Worm (Caenorhabditis elegans) whole organism, young adult: ENCODE results near the gene nhr-26.
A peak's percentile ranks its signal among the peaks of the same experiment; 100 is the strongest.

Experiments
- B0019.2 ChIP-seq: fragments of 200-800 bp; sonication (Bioruptor generic); conservative IDR thresholded peaks from 2 replicates; pipeline ENCODE4 v1.3.6; 2022; ENCODE audit warnings: missing genetic modification reagents, missing genetic modification characterization, missing compliant biosample characterization
- C06A6.2 ChIP-seq: fragments of 200-800 bp; sonication (Bioruptor generic); conservative IDR thresholded peaks from 2 replicates; pipeline ENCODE4 v1.3.6; 2022; ENCODE audit warnings: missing genetic modification characterization, missing compliant biosample characterization
- F23B12.7 ChIP-seq: sonication (generic microtip); optimal IDR thresholded peaks from 2 replicates; lab custom pipeline; 2017; ENCODE audit warnings: missing genetic modification characterization, mild to moderate bottlenecking, missing compliant biosample characterization, antibody characterized with exemption, moderate library complexity; ENCODE audit not compliant: insufficient read depth
- F39B2.1 ChIP-seq: fragments of 200-800 bp; sonication (Bioruptor generic); IDR thresholded peaks from 2 replicates; pipeline ENCODE4 v1.3.6; 2022; ENCODE audit warnings: missing genetic modification reagents, missing genetic modification characterization, missing compliant biosample characterization
- F57C9.4 ChIP-seq: sonication (generic microtip); optimal IDR thresholded peaks from 2 replicates; lab custom pipeline; 2017; ENCODE audit warnings: mild to moderate bottlenecking, missing genetic modification characterization, missing compliant biosample characterization
- K11D2.4 ChIP-seq: fragments of 200-800 bp; sonication (Bioruptor generic); IDR thresholded peaks from 2 replicates; pipeline ENCODE4 v1.3.6; 2022; ENCODE audit warnings: missing genetic modification reagents, missing genetic modification characterization, missing compliant biosample characterization
- T07F8.4 ChIP-seq: sonication (generic microtip); optimal IDR thresholded peaks from 2 replicates; lab custom pipeline; 2016; ENCODE audit warnings: mild to moderate bottlenecking, missing genetic modification characterization, moderate library complexity, missing compliant biosample characterization
- Y53G8AR.9 ChIP-seq: fragments of 200-800 bp; sonication (Bioruptor generic); conservative IDR thresholded peaks from 2 replicates; pipeline ENCODE4 v1.3.6; 2022; ENCODE audit warnings: missing genetic modification reagents, missing genetic modification characterization, missing compliant biosample characterization
- Y79H2A.3 ChIP-seq: fragments of 200-800 bp; sonication (Bioruptor generic); conservative IDR thresholded peaks from 2 replicates; pipeline ENCODE4 v1.3.6; 2022; ENCODE audit warnings: missing genetic modification reagents, missing genetic modification characterization, missing compliant biosample characterization
- Y95B8A.8 ChIP-seq: fragments of 200-800 bp; sonication (Bioruptor generic); IDR thresholded peaks from 2 replicates; pipeline ENCODE4 v1.3.6; 2022; ENCODE audit warnings: missing genetic modification reagents, missing genetic modification characterization, missing compliant biosample characterization
- ZK185.1 ChIP-seq: sonication (generic microtip); optimal IDR thresholded peaks from 2 replicates; lab custom pipeline; 2016; ENCODE audit warnings: mild to moderate bottlenecking, missing genetic modification characterization, missing compliant biosample characterization; ENCODE audit not compliant: poor library complexity, severe bottlenecking
- akir-1 ChIP-seq: fragments of 200-800 bp; sonication (Bioruptor generic); optimal IDR thresholded peaks from 2 replicates; lab custom pipeline; 2018; ENCODE audit warnings: mild to moderate bottlenecking, missing genetic modification characterization, moderate library complexity, missing compliant biosample characterization
- ama-1 ChIP-seq, 3 experiments: fragments of 150-350 bp in 1 of 3; sonication (generic microtip) in 2 of 3; optimal IDR thresholded peaks; 2 replicates each; lab custom pipeline; 2014 to 2018; ENCODE audit warnings: missing biosample characterization in 2 of 3, missing genetic modification characterization in 2 of 3, missing genetic modification reagents in 2 of 3
- aptf-3 ChIP-seq: fragments of 200-800 bp; sonication (Bioruptor generic); IDR thresholded peaks from 2 replicates; pipeline ENCODE4 v1.3.6; 2022; ENCODE audit warnings: missing genetic modification characterization, missing compliant biosample characterization
- athp-1 ChIP-seq: sonication (generic microtip); optimal IDR thresholded peaks from 2 replicates; lab custom pipeline; 2017; ENCODE audit warnings: mild to moderate bottlenecking, missing genetic modification characterization, missing compliant biosample characterization
- attf-6 ChIP-seq: fragments of 200-800 bp; sonication (Bioruptor generic); IDR thresholded peaks from 2 replicates; pipeline ENCODE4 v1.3.6; 2022; ENCODE audit warnings: missing genetic modification reagents, missing genetic modification characterization, missing compliant biosample characterization
- bed-1 ChIP-seq: fragments of 200-800 bp; sonication (Bioruptor generic); IDR thresholded peaks from 2 replicates; pipeline ENCODE4 v1.3.6; 2022; ENCODE audit warnings: missing genetic modification reagents, missing genetic modification characterization, missing compliant biosample characterization
- bed-2 ChIP-seq: fragments of 200-800 bp; sonication (Bioruptor generic); IDR thresholded peaks from 2 replicates; pipeline ENCODE4 v1.3.6; 2022; ENCODE audit warnings: missing genetic modification reagents, missing genetic modification characterization, missing compliant biosample characterization
- cebp-1 ChIP-seq, 2 experiments: fragments of 200-800 bp in 1 of 2; sonication (Bioruptor generic) in 1 of 2; sonication (generic microtip) in 1 of 2; IDR thresholded peaks in 1 of 2; optimal IDR thresholded peaks in 1 of 2; 2 replicates each; pipeline versions ENCODE4 v1.3.6 to Lab custom; 2017 to 2022; ENCODE audit warnings: missing compliant biosample characterization in 2 of 2, missing genetic modification characterization in 2 of 2, mild to moderate bottlenecking in 1 of 2, missing genetic modification reagents in 1 of 2, moderate library complexity in 1 of 2
- ceh-27 ChIP-seq: fragments of 200-800 bp; sonication (Bioruptor generic); optimal IDR thresholded peaks from 2 replicates; lab custom pipeline; 2018; ENCODE audit warnings: mild to moderate bottlenecking, missing genetic modification characterization, moderate library complexity, missing compliant biosample characterization
- ceh-58 ChIP-seq: fragments of 200-800 bp; sonication (Bioruptor generic); IDR thresholded peaks from 2 replicates; pipeline ENCODE4 v1.3.6; 2022; ENCODE audit warnings: missing genetic modification characterization, missing compliant biosample characterization
- dpl-1 ChIP-seq: fragments of 150-350 bp; optimal IDR thresholded peaks from 2 replicates; lab custom pipeline; 2014; ENCODE audit warnings: missing biosample characterization, missing genetic modification reagents, missing genetic modification characterization
- ekl-4 ChIP-seq: fragments of 200-800 bp; sonication (Bioruptor generic); IDR thresholded peaks from 2 replicates; pipeline ENCODE4 v1.3.6; 2022; ENCODE audit warnings: missing genetic modification reagents, missing genetic modification characterization, missing compliant biosample characterization
- hmg-1.2 ChIP-seq: fragments of 200-800 bp; sonication (Bioruptor generic); IDR thresholded peaks from 2 replicates; pipeline ENCODE4 v1.3.6; 2022; ENCODE audit warnings: missing genetic modification reagents, missing genetic modification characterization, missing compliant biosample characterization
- hmg-20 ChIP-seq: fragments of 200-800 bp; sonication (Bioruptor generic); IDR thresholded peaks from 2 replicates; pipeline ENCODE4 v1.3.6; 2022; ENCODE audit warnings: missing genetic modification reagents, missing genetic modification characterization, missing compliant biosample characterization
- let-526 ChIP-seq: fragments of 200-800 bp; sonication (Bioruptor generic); IDR thresholded peaks from 2 replicates; pipeline ENCODE4 v1.3.6; 2022; ENCODE audit warnings: missing genetic modification reagents, missing genetic modification characterization, missing compliant biosample characterization
- lin-35 ChIP-seq, 3 experiments: fragments of 150-350 bp in 2 of 3; sonication (generic microtip) in 1 of 3; optimal IDR thresholded peaks; 2 replicates each; lab custom pipeline; 2014 to 2018; ENCODE audit warnings: missing biosample characterization in 3 of 3, missing genetic modification characterization in 3 of 3, missing genetic modification reagents in 3 of 3
- lsy-27 ChIP-seq: sonication (generic microtip); optimal IDR thresholded peaks from 2 replicates; lab custom pipeline; 2017; ENCODE audit warnings: missing genetic modification characterization, mild to moderate bottlenecking, missing compliant biosample characterization, antibody characterized with exemption, missing genotype, borderline replicate concordance; ENCODE audit not compliant: insufficient read depth
- mxl-1 ChIP-seq: sonication (generic microtip); optimal IDR thresholded peaks from 2 replicates; lab custom pipeline; 2016; ENCODE audit warnings: missing genetic modification characterization, missing compliant biosample characterization
- nhr-179 ChIP-seq: sonication (generic microtip); optimal IDR thresholded peaks from 2 replicates; lab custom pipeline; 2016; ENCODE audit warnings: mild to moderate bottlenecking, missing genetic modification characterization, missing compliant biosample characterization
- nhr-27 ChIP-seq: fragments of 200-800 bp; sonication (Bioruptor generic); optimal IDR thresholded peaks from 2 replicates; lab custom pipeline; 2018; ENCODE audit warnings: mild to moderate bottlenecking, missing genetic modification characterization, moderate library complexity, missing compliant biosample characterization
- rcor-1 ChIP-seq: fragments of 200-800 bp; sonication (Bioruptor generic); IDR thresholded peaks from 2 replicates; pipeline ENCODE4 v1.3.6; 2022; ENCODE audit warnings: missing genetic modification reagents, missing genetic modification characterization, missing compliant biosample characterization
- repo-1 ChIP-seq: sonication (generic microtip); optimal IDR thresholded peaks from 2 replicates; lab custom pipeline; 2017; ENCODE audit warnings: mild to moderate bottlenecking, missing genetic modification characterization, missing compliant biosample characterization
- sea-2 ChIP-seq: fragments of 200-800 bp; sonication (Bioruptor generic); IDR thresholded peaks from 2 replicates; pipeline ENCODE4 v1.3.6; 2022; ENCODE audit warnings: missing genetic modification characterization, missing compliant biosample characterization
- snpc-1.3 ChIP-seq: sonication (generic microtip); optimal IDR thresholded peaks from 2 replicates; lab custom pipeline; 2017; ENCODE audit warnings: missing genetic modification characterization, mild to moderate bottlenecking, missing compliant biosample characterization, antibody characterized with exemption, moderate library complexity, missing genotype, missing genetic modification reagents; ENCODE audit not compliant: insufficient read depth
- snpc-3.4 ChIP-seq: sonication (generic microtip); optimal IDR thresholded peaks from 2 replicates; lab custom pipeline; 2017; ENCODE audit warnings: missing genetic modification characterization, mild to moderate bottlenecking, missing compliant biosample characterization, antibody characterized with exemption, moderate library complexity, missing genotype, missing genetic modification reagents
- snpc-4 ChIP-seq, 5 experiments: fragments of 150-350 bp in 1 of 5; sonication (generic microtip) in 4 of 5; optimal IDR thresholded peaks; 2 replicates each; lab custom pipeline; 2014 to 2018; ENCODE audit warnings: missing genetic modification characterization in 5 of 5, missing biosample characterization in 3 of 5, antibody characterized with exemption in 2 of 5, mild to moderate bottlenecking in 2 of 5, missing compliant biosample characterization in 2 of 5, missing genotype in 2 of 5, moderate library complexity in 2 of 5, missing genetic modification reagents in 1 of 5
- somi-1 ChIP-seq: fragments of 200-800 bp; sonication (Bioruptor generic); optimal IDR thresholded peaks from 2 replicates; lab custom pipeline; 2018; ENCODE audit warnings: mild to moderate bottlenecking, missing genetic modification characterization, missing compliant biosample characterization
- tbp1 ChIP-seq: fragments of 200-800 bp; sonication (Bioruptor generic); optimal IDR thresholded peaks from 2 replicates; lab custom pipeline; 2018; ENCODE audit warnings: mild to moderate bottlenecking, missing genetic modification characterization, missing compliant biosample characterization
- unc-130 ChIP-seq: sonication (generic microtip); optimal IDR thresholded peaks from 2 replicates; lab custom pipeline; 2016; ENCODE audit warnings: missing genetic modification reagents, missing genetic modification characterization, missing compliant biosample characterization
- xnd-1 ChIP-seq: sonication (generic microtip); optimal IDR thresholded peaks from 2 replicates; lab custom pipeline; 2016; ENCODE audit warnings: missing genotype, missing genetic modification reagents, missing genetic modification characterization, missing compliant biosample characterization
- zfh-2 ChIP-seq: fragments of 200-800 bp; sonication (Bioruptor generic); conservative IDR thresholded peaks from 2 replicates; pipeline ENCODE4 v1.3.6; 2022; ENCODE audit warnings: missing genetic modification reagents, missing genetic modification characterization, missing compliant biosample characterization
- ztf-18 ChIP-seq: sonication (generic microtip); optimal IDR thresholded peaks from 2 replicates; lab custom pipeline; 2016; ENCODE audit warnings: missing genotype, mild to moderate bottlenecking, missing genetic modification characterization, missing compliant biosample characterization
- ztf-22 ChIP-seq: fragments of 200-800 bp; sonication (Bioruptor generic); optimal IDR thresholded peaks from 2 replicates; lab custom pipeline; 2018; ENCODE audit warnings: mild to moderate bottlenecking, missing genetic modification characterization, moderate library complexity, missing compliant biosample characterization
- ztf-26 ChIP-seq: sonication (generic microtip); optimal IDR thresholded peaks from 2 replicates; lab custom pipeline; 2017; ENCODE audit warnings: missing genetic modification characterization, missing compliant biosample characterization
- ztf-3 ChIP-seq: fragments of 200-800 bp; sonication (Bioruptor generic); optimal IDR thresholded peaks from 2 replicates; lab custom pipeline; 2018; ENCODE audit warnings: mild to moderate bottlenecking, missing genetic modification characterization, missing compliant biosample characterization

nhr-26 gene

DNA sequence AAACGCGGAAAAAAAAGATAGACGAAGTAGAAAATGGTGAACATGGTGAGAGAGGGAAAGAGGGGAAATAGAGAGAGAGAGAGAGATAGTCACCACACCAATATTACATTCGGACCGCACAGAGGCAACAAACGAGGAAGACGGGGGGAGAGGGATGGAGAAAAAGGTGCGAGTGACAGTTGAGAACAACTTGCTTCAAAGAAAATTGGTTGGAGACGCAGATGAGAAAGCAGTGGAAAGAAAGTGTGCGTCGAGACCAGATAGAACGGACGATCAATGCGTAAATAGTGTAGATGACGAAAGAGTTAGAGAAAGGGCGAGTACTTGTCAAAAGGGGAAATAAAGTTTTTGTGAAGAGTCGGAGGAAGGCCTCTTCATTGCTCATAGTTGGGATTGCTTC is 29.9 kb downstream of the nhr-26 start (continued):
- TF ChIP-seq snpc-4 (GFP tag; optimal IDR thresholded peaks at IDR 0.05; lab: Kevin White, UChicago) (no peak), snpc-4 (tag; optimal IDR thresholded peaks at IDR 0.05; lab: Kevin White, UChicago) (peak in 3 of 4 experiments; percentile 18 to 46 (median 38)), snpc-3.4 (tag; lab: Kevin White, UChicago) (no peak), bed-2 (no peak), Y53G8AR.9 (GFP tag; lab: Robert Waterston, UW) (0 out of 2 replicates have a peak, but pooled peaks have one; percentile 33), C06A6.2 (GFP tag; lab: Robert Waterston, UW) (no peak), aptf-3 (GFP tag; lab: Robert Waterston, UW) (no peak), tbp1 (GFP tag; lab: Kevin White, UChicago) (peak; percentile 48), sea-2 (no peak), ceh-58 (no peak), let-526 (GFP tag; lab: Robert Waterston, UW) (no peak), ZK185.1 (tag; lab: Kevin White, UChicago) (peak; percentile 20), unc-130 (GFP tag; lab: Kevin White, UChicago) (no peak), Y79H2A.3 (GFP tag; lab: Robert Waterston, UW) (no peak), repo-1 (tag; lab: Kevin White, UChicago) (peak; percentile 26), bed-1 (no peak), F39B2.1 (GFP tag; lab: Robert Waterston, UW) (no peak), Y95B8A.8 (no peak), ztf-26 (peak; percentile 7), xnd-1 (tag; lab: Kevin White, UChicago) (no peak), B0019.2 (GFP tag; lab: Robert Waterston, UW) (no peak), ekl-4 (GFP tag; lab: Robert Waterston, UW) (peak; percentile 47; the same call in 1 of the 2 replicates), attf-6 (GFP tag; lab: Robert Waterston, UW) (no peak), dpl-1 (no peak), cebp-1 (GFP tag; IDR thresholded peaks at IDR 0.05; lab: Robert Waterston, UW) (peak; percentile 40; the same call in 1 of the 2 replicates), cebp-1 (tag; optimal IDR thresholded peaks at IDR 0.05; lab: Kevin White, UChicago) (peak; percentile 87), T07F8.4 (tag; lab: Kevin White, UChicago) (no peak), athp-1 (tag; lab: Kevin White, UChicago) (no peak), nhr-27 (no peak), F57C9.4 (tag; lab: Kevin White, UChicago) (no peak), lsy-27 (tag; lab: Kevin White, UChicago) (no peak), lin-35 (GFP tag; optimal IDR thresholded peaks at IDR 0.05; lab: Kevin White, UChicago) (no peak), mxl-1 (tag; lab: Kevin White, UChicago) (no peak), ztf-22 (GFP tag; lab: Kevin White, UChicago) (no peak), ztf-18 (tag; lab: Kevin White, UChicago) (no peak), K11D2.4 (0 out of 2 replicates have a peak, but pooled peaks have one; percentile 28), hmg-1.2 (GFP tag; lab: Robert Waterston, UW) (peak; percentile 85; the same call in 1 of the 2 replicates), somi-1 (GFP tag; lab: Kevin White, UChicago) (peak; percentile 65), ztf-3 (GFP tag; lab: Kevin White, UChicago) (no peak), nhr-179 (no peak), snpc-1.3 (tag; lab: Kevin White, UChicago) (no peak), F23B12.7 (tag; lab: Kevin White, UChicago) (no peak), rcor-1 (GFP tag; lab: Robert Waterston, UW) (peak; percentile 39; the same call in 1 of the 2 replicates), akir-1 (GFP tag; lab: Kevin White, UChicago) (no peak), ama-1 (optimal IDR thresholded peaks at IDR 0.05; lab: Kevin White, UChicago) (no peak), ama-1 (GFP tag; optimal IDR thresholded peaks at IDR 0.05; lab: Kevin White, UChicago) (no peak), hmg-20 (GFP tag; lab: Robert Waterston, UW) (no peak), ceh-27 (GFP tag; lab: Kevin White, UChicago) (peak; percentile 71), zfh-2 (no peak; the same call in none of the 2 replicates)
